Fruit fly (Drosophila melanogaster): Measurements from ENCODE around the gene Hipk.

Gene Hipk

DNA sequence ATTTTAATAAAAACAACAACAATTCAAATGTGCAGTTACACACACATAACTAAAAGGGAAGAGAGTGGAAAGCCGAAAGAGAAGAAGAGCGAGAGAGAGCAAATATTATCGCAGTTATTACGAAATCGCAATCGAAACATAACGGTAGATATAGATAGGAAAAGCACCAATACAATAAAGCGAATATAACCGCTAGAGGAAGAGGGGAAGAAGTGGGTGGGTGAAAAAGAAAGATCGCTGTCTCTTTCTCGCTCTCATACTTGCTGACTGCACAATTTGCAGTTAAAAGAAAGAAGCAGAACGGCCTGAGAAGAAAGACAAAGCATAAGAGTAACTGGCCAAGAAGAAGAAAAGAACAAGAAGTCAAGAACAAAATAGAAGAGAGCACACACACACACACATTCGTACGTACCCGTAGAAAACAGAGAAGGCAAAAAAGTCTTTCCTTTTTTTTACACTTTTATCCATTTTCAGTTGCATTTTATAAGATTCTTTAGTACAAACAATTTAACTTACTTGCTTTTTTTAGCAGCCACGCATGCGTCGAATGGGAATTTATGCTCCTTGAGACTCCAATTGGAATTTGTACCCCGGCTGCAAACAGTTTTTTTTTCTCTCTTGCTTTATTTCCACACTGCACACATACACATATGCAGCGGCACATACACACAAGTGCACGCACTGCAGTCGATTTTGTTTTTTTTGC lies 3.3 kb upstream of the Hipk start (continued):
- TF ChIP-seq Abd-B (GFP tag; optimal IDR thresholded peaks at IDR 0.05): no peak
- TF ChIP-seq crol (GFP tag; IDR thresholded peaks at IDR 0.05): peak; percentile 63; the same call in 1 of the 2 replicates
- peak; percentile 86 for TF ChIP-seq cg (GFP tag; optimal IDR thresholded peaks at IDR 0.05)
- no peak for TF ChIP-seq dati (GFP tag; IDR thresholded peaks at IDR 0.05)
- TF ChIP-seq bsh (GFP tag; optimal IDR thresholded peaks at IDR 0.05): peak in 1 of 2 experiments; percentile 68
- no peak for TF ChIP-seq luna (GFP tag; optimal IDR thresholded peaks at IDR 0.05)
- TF ChIP-seq CG5245 (GFP tag; optimal IDR thresholded peaks at IDR 0.05): no peak
- TF ChIP-seq exex (tag; optimal IDR thresholded peaks at IDR 0.05): peak; percentile 6
- TF ChIP-seq fru (optimal IDR thresholded peaks at IDR 0.05): no peak
- TF ChIP-seq CG18619 (GFP tag; optimal IDR thresholded peaks at IDR 0.05): no peak
- TF ChIP-seq her (GFP tag; optimal IDR thresholded peaks at IDR 0.05): no peak
- no peak for TF ChIP-seq Lhr (GFP tag; optimal IDR thresholded peaks at IDR 0.05)
- TF ChIP-seq CG2712 (tag; optimal IDR thresholded peaks at IDR 0.05): no peak
- TF ChIP-seq trh (GFP tag; optimal IDR thresholded peaks at IDR 0.05): no peak
- no peak for TF ChIP-seq CG13775 (GFP tag; optimal IDR thresholded peaks at IDR 0.05)
- no peak for TF ChIP-seq Mrtf (GFP tag; IDR thresholded peaks at IDR 0.05)
- TF ChIP-seq chm (GFP tag; IDR thresholded peaks at IDR 0.05): peak; percentile 24; the same call in 1 of the 2 replicates
- TF ChIP-seq CG8478 (optimal IDR thresholded peaks at IDR 0.05): no peak
- no peak for TF ChIP-seq CG13424 (tag; optimal IDR thresholded peaks at IDR 0.05)
- TF ChIP-seq sc (optimal IDR thresholded peaks at IDR 0.05): no peak
- TF ChIP-seq sc (GFP tag; optimal IDR thresholded peaks at IDR 0.05): no peak
- peak; percentile 93 for TF ChIP-seq nom (GFP tag; optimal IDR thresholded peaks at IDR 0.05)
- TF ChIP-seq CG4360 (GFP tag; IDR thresholded peaks at IDR 0.05): peak; percentile 22; the same call in 1 of the 2 replicates
- no peak for TF ChIP-seq Myb (GFP tag; optimal IDR thresholded peaks at IDR 0.05)
- no peak for TF ChIP-seq CG10654 (GFP tag; optimal IDR thresholded peaks at IDR 0.05)
- peak; percentile 25 for TF ChIP-seq sqz (GFP tag; optimal IDR thresholded peaks at IDR 0.05)
- TF ChIP-seq CG17385 (GFP tag; optimal IDR thresholded peaks at IDR 0.05): peak; percentile 88
- 0 out of 4 replicates have a peak, but pooled peaks have one; percentile 38 for TF ChIP-seq chinmo (GFP tag; IDR thresholded peaks at IDR 0.05; ENCODE audit: partially characterized antibody)
- no peak for TF ChIP-seq lov (optimal IDR thresholded peaks at IDR 0.05)
- no peak for TF ChIP-seq lov (GFP tag; IDR thresholded peaks at IDR 0.05)
- TF ChIP-seq sens (GFP tag): no peak
- TF ChIP-seq CG1529 (GFP tag; optimal IDR thresholded peaks at IDR 0.05): no peak
- no peak for TF ChIP-seq NfI (GFP tag; optimal IDR thresholded peaks at IDR 0.05)
- no peak for TF ChIP-seq CG9797 (GFP tag; optimal IDR thresholded peaks at IDR 0.05)
- peak; percentile 66 for TF ChIP-seq CG15479 (GFP tag; optimal IDR thresholded peaks at IDR 0.05)
- peak; percentile 74 for TF ChIP-seq pros (GFP tag; optimal IDR thresholded peaks at IDR 0.05)
- no peak for TF ChIP-seq unpg (GFP tag; optimal IDR thresholded peaks at IDR 0.05)
- TF ChIP-seq CG17186 (GFP tag; optimal IDR thresholded peaks at IDR 0.05): no peak
- no peak for TF ChIP-seq Scr (GFP tag; IDR thresholded peaks at IDR 0.05; ENCODE audit: partially characterized antibody)
- TF ChIP-seq HLH54F (GFP tag; optimal IDR thresholded peaks at IDR 0.05): no peak
- TF ChIP-seq CG4328 (GFP tag; optimal IDR thresholded peaks at IDR 0.05): no peak
- no peak for TF ChIP-seq Hmr (GFP tag; optimal IDR thresholded peaks at IDR 0.05)
- no peak for TF ChIP-seq cwo (GFP tag; optimal IDR thresholded peaks at IDR 0.05)

Data from whole organism, embryonic.